Fruit fly (Drosophila melanogaster) whole organism, embryonic: ENCODE data around the gene nompC.
A peak's percentile ranks its signal among the peaks of the same experiment; 100 is the strongest.

Source experiments
- Abd-B ChIP-seq: fragments of 200-800 bp; sonication (Bioruptor generic); optimal IDR thresholded peaks from 2 replicates; lab custom pipeline; 2018; ENCODE audit warnings: missing biosample characterization, mild to moderate bottlenecking, missing genetic modification characterization, moderate library complexity
- BEAF-32 ChIP-seq: fragments of 200-800 bp; sonication (Bioruptor generic); optimal IDR thresholded peaks from 3 replicates; lab custom pipeline; 2017; ENCODE audit warnings: missing biosample characterization, missing genetic modification characterization, mild to moderate bottlenecking, moderate library complexity, missing genetic modification reagents
- BtbVII ChIP-seq: fragments of 200-800 bp; sonication (Bioruptor generic); optimal IDR thresholded peaks from 3 replicates; lab custom pipeline; 2017; ENCODE audit warnings: missing biosample characterization, mild to moderate bottlenecking, missing genetic modification characterization
- CG10274 ChIP-seq: fragments of 200-800 bp; sonication (Bioruptor generic); optimal IDR thresholded peaks from 3 replicates; lab custom pipeline; 2017; ENCODE audit warnings: missing biosample characterization, mild to moderate bottlenecking, missing genetic modification characterization
- CG10366 ChIP-seq: fragments of 200-800 bp; sonication (Bioruptor generic); IDR thresholded peaks from 2 replicates; pipeline ENCODE4 v1.3.6; 2022; ENCODE audit warnings: missing biosample characterization, missing genetic modification characterization
- CG10654 ChIP-seq: fragments of 200-800 bp; sonication (Bioruptor generic); optimal IDR thresholded peaks from 2 replicates; lab custom pipeline; 2016; ENCODE audit warnings: missing biosample characterization, missing genetic modification characterization
- CG13123 ChIP-seq: fragments of 200-800 bp; sonication (Bioruptor generic); optimal IDR thresholded peaks from 2 replicates; lab custom pipeline; 2016; ENCODE audit warnings: missing biosample characterization, missing genetic modification characterization
- CG15011 ChIP-seq: fragments of 200-800 bp; sonication (Bioruptor generic); optimal IDR thresholded peaks from 3 replicates; lab custom pipeline; 2018; ENCODE audit warnings: missing biosample characterization, mild to moderate bottlenecking, missing genetic modification characterization
- CG16779 ChIP-seq: fragments of 200-800 bp; sonication (Bioruptor generic); IDR thresholded peaks from 2 replicates; pipeline ENCODE4 v1.3.6; 2022; ENCODE audit warnings: missing biosample characterization, missing genetic modification characterization
- CG17829 ChIP-seq: fragments of 200-800 bp; optimal IDR thresholded peaks from 2 replicates; lab custom pipeline; 2019; ENCODE audit warnings: missing biosample characterization, mild to moderate bottlenecking, missing genetic modification characterization, moderate library complexity
- CG1792 ChIP-seq: fragments of 200-800 bp; sonication (Bioruptor generic); optimal IDR thresholded peaks from 2 replicates; lab custom pipeline; 2016; ENCODE audit warnings: missing biosample characterization, missing genetic modification characterization
- CG3163 ChIP-seq: fragments of 200-800 bp; sonication (Bioruptor generic); optimal IDR thresholded peaks from 3 replicates; lab custom pipeline; 2016; ENCODE audit warnings: missing biosample characterization, missing genetic modification characterization
- CG3726 ChIP-seq: fragments of 200-800 bp; sonication (Bioruptor generic); IDR thresholded peaks from 3 replicates; pipeline ENCODE4, ENCODE4 v1.3.6; 2022; ENCODE audit warnings: missing biosample characterization, missing genetic modification characterization
- CG6654 ChIP-seq: fragments of 200-800 bp; sonication (Bioruptor generic); optimal IDR thresholded peaks from 2 replicates; lab custom pipeline; 2017; ENCODE audit warnings: missing biosample characterization, mild to moderate bottlenecking, missing genetic modification characterization
- CG7271 ChIP-seq: fragments of 200-800 bp; sonication (Bioruptor generic); optimal IDR thresholded peaks from 2 replicates; lab custom pipeline; 2018; ENCODE audit warnings: missing biosample characterization, mild to moderate bottlenecking, missing genetic modification characterization, moderate library complexity
- CG7556 ChIP-seq: fragments of 200-800 bp; sonication (Bioruptor generic); optimal IDR thresholded peaks from 2 replicates; lab custom pipeline; 2017; ENCODE audit warnings: missing biosample characterization, mild to moderate bottlenecking, missing genetic modification characterization
- CG7786 ChIP-seq: fragments of 200-800 bp; sonication (Bioruptor generic); optimal IDR thresholded peaks from 2 replicates; lab custom pipeline; 2016; ENCODE audit warnings: missing biosample characterization, missing genetic modification characterization
- CG7839 ChIP-seq: fragments of 200-800 bp; sonication (Bioruptor generic); optimal IDR thresholded peaks from 3 replicates; lab custom pipeline; 2018; ENCODE audit warnings: missing biosample characterization, mild to moderate bottlenecking, missing genetic modification characterization, moderate library complexity
- CG8089 ChIP-seq: fragments of 200-800 bp; sonication (Bioruptor generic); optimal IDR thresholded peaks from 3 replicates; lab custom pipeline; 2016; ENCODE audit warnings: missing biosample characterization, missing genetic modification characterization
- CG8290 ChIP-seq, 3 experiments: fragments of 200-800 bp; sonication (Bioruptor generic); optimal IDR thresholded peaks; 2 replicates each; lab custom pipeline; 2016 to 2019; ENCODE audit warnings: missing biosample characterization in 3 of 3, missing genetic modification characterization in 3 of 3, mild to moderate bottlenecking in 2 of 3, moderate library complexity in 1 of 3
- D ChIP-seq, 2 experiments: fragments of 200-800 bp in 1 of 2; fragments of >200 bp in 1 of 2; sonication (Bioruptor generic) in 1 of 2; optimal IDR thresholded peaks; 2 replicates in 1 of 2; 3 replicates in 1 of 2; lab custom pipeline; 2017; ENCODE audit warnings: mild to moderate bottlenecking in 1 of 2, missing biosample characterization in 1 of 2, missing genetic modification characterization in 1 of 2, missing genetic modification reagents in 1 of 2
- Hsf ChIP-seq: fragments of 200-800 bp; sonication (Bioruptor generic); optimal IDR thresholded peaks from 3 replicates; lab custom pipeline; 2016; ENCODE audit warnings: missing biosample characterization, missing genetic modification characterization
- Lpt ChIP-seq: fragments of >200 bp; optimal IDR thresholded peaks from 2 replicates; lab custom pipeline; 2018; ENCODE audit warnings: missing biosample characterization, missing genetic modification characterization
- Max ChIP-seq: fragments of 200-800 bp; sonication (Bioruptor generic); optimal IDR thresholded peaks from 2 replicates; lab custom pipeline; 2016; ENCODE audit warnings: missing biosample characterization, mild to moderate bottlenecking, missing genetic modification characterization
- Rx ChIP-seq: fragments of 200-800 bp; sonication (Bioruptor generic); IDR thresholded peaks from 2 replicates; pipeline ENCODE4 v1.3.6; 2022; ENCODE audit warnings: missing biosample characterization, missing genetic modification characterization
- Scr ChIP-seq: fragments of 200-800 bp; sonication (Bioruptor generic); IDR thresholded peaks from 2 replicates; pipeline ENCODE4 v1.3.6; 2022; ENCODE audit warnings: missing biosample characterization, missing genetic modification characterization; ENCODE audit not compliant: partially characterized antibody
- Spps ChIP-seq: fragments of 200-800 bp; sonication (Bioruptor generic); optimal IDR thresholded peaks from 2 replicates; lab custom pipeline; 2018; ENCODE audit warnings: missing biosample characterization, mild to moderate bottlenecking, missing genetic modification characterization
- ab ChIP-seq: fragments of 200-800 bp; sonication (Bioruptor generic); optimal IDR thresholded peaks from 2 replicates; lab custom pipeline; 2016; ENCODE audit warnings: missing biosample characterization, missing genetic modification characterization
- ac ChIP-seq: fragments of 200-800 bp; sonication (Bioruptor generic); optimal IDR thresholded peaks from 3 replicates; lab custom pipeline; 2017; ENCODE audit warnings: missing biosample characterization, mild to moderate bottlenecking, missing genetic modification characterization
- aop ChIP-seq: fragments of 200-800 bp; sonication (Bioruptor generic); IDR thresholded peaks from 2 replicates; pipeline ENCODE4 v1.3.6; 2022; ENCODE audit warnings: missing biosample characterization, missing genetic modification characterization
- bowl ChIP-seq: fragments of 200-800 bp; sonication (Bioruptor generic); IDR thresholded peaks from 2 replicates; pipeline ENCODE4 v1.3.6; 2022; ENCODE audit warnings: missing biosample characterization, missing genetic modification characterization
- btn ChIP-seq: fragments of 200-800 bp; sonication (Bioruptor generic); optimal IDR thresholded peaks from 2 replicates; lab custom pipeline; 2016; ENCODE audit warnings: missing biosample characterization, missing genetic modification characterization
- chif ChIP-seq, 2 experiments: fragments of 200-800 bp; sonication (Bioruptor generic); optimal IDR thresholded peaks; 3 replicates each; lab custom pipeline; 2016; ENCODE audit warnings: missing biosample characterization in 2 of 2, missing genetic modification characterization in 2 of 2
- en ChIP-seq: fragments of 200-800 bp; sonication (Bioruptor generic); optimal IDR thresholded peaks from 2 replicates; lab custom pipeline; 2016; ENCODE audit warnings: missing biosample characterization, missing genetic modification characterization
- eve ChIP-seq, 2 experiments: fragments of >200 bp; optimal IDR thresholded peaks; 2 replicates each; lab custom pipeline; 2017; ENCODE audit warnings: missing biosample characterization in 2 of 2, missing genetic modification characterization in 2 of 2
- fd64A ChIP-seq: fragments of 200-800 bp; sonication (Bioruptor generic); optimal IDR thresholded peaks from 3 replicates; lab custom pipeline; 2018; ENCODE audit warnings: missing biosample characterization, mild to moderate bottlenecking, missing genetic modification characterization
- her ChIP-seq: fragments of 200-800 bp; sonication (Bioruptor generic); optimal IDR thresholded peaks from 2 replicates; lab custom pipeline; 2016; ENCODE audit warnings: missing biosample characterization, missing genetic modification characterization
- hkb ChIP-seq, 2 experiments: fragments of 200-800 bp in 1 of 2; fragments of >200 bp in 1 of 2; sonication (Bioruptor generic) in 1 of 2; IDR thresholded peaks in 1 of 2; optimal IDR thresholded peaks in 1 of 2; 2 replicates each; pipeline versions ENCODE4 v1.3.6 to Lab custom; 2017 to 2022; ENCODE audit warnings: missing biosample characterization in 1 of 2, missing genetic modification characterization in 1 of 2
- ind ChIP-seq: fragments of 200-800 bp; sonication (Bioruptor generic); optimal IDR thresholded peaks from 3 replicates; lab custom pipeline; 2016; ENCODE audit warnings: missing biosample characterization, missing genetic modification characterization
- jigr1 ChIP-seq: fragments of 200-800 bp; sonication (Bioruptor generic); IDR thresholded peaks from 3 replicates; pipeline ENCODE4 v1.3.6; 2022; ENCODE audit warnings: missing biosample characterization, missing genetic modification characterization
- kah ChIP-seq: fragments of 200-800 bp; sonication (Bioruptor generic); optimal IDR thresholded peaks from 2 replicates; lab custom pipeline; 2018; ENCODE audit warnings: missing biosample characterization, mild to moderate bottlenecking, missing genetic modification characterization
- nerfin-1 ChIP-seq: fragments of 200-800 bp; sonication (Bioruptor generic); optimal IDR thresholded peaks from 3 replicates; lab custom pipeline; 2019; ENCODE audit warnings: missing biosample characterization, mild to moderate bottlenecking, missing genetic modification characterization, moderate library complexity
- onecut ChIP-seq: fragments of 200-800 bp; sonication (Bioruptor generic); IDR thresholded peaks from 2 replicates; pipeline ENCODE4 v1.3.6; 2022; ENCODE audit warnings: missing biosample characterization, missing genetic modification characterization
- schlank ChIP-seq: fragments of 200-800 bp; sonication (Bioruptor generic); optimal IDR thresholded peaks from 2 replicates; lab custom pipeline; 2018; ENCODE audit warnings: missing biosample characterization, mild to moderate bottlenecking, missing genetic modification characterization
- seq ChIP-seq: fragments of 200-800 bp; sonication (Bioruptor generic); IDR thresholded peaks from 2 replicates; pipeline ENCODE4 v1.3.6; 2022; ENCODE audit warnings: missing biosample characterization, missing genetic modification characterization
- sob ChIP-seq: fragments of 200-800 bp; sonication (Bioruptor generic); IDR thresholded peaks from 2 replicates; pipeline ENCODE4 v1.3.6; 2022; ENCODE audit warnings: missing biosample characterization, missing genetic modification characterization
- vvl ChIP-seq: fragments of 200-800 bp; sonication (Bioruptor generic); IDR thresholded peaks from 2 replicates; pipeline ENCODE4 v1.3.6; 2022; ENCODE audit warnings: missing biosample characterization, missing genetic modification characterization
- z ChIP-seq: fragments of 200-800 bp; sonication (Bioruptor generic); IDR thresholded peaks from 3 replicates; pipeline ENCODE4 v1.3.6; 2022; ENCODE audit warnings: missing biosample characterization, missing genetic modification characterization
- zfh1 ChIP-seq: fragments of 200-800 bp; sonication (Bioruptor generic); IDR thresholded peaks from 3 replicates; pipeline ENCODE4 v1.3.6; 2022; ENCODE audit warnings: missing biosample characterization, missing genetic modification characterization

nompC gene

DNA sequence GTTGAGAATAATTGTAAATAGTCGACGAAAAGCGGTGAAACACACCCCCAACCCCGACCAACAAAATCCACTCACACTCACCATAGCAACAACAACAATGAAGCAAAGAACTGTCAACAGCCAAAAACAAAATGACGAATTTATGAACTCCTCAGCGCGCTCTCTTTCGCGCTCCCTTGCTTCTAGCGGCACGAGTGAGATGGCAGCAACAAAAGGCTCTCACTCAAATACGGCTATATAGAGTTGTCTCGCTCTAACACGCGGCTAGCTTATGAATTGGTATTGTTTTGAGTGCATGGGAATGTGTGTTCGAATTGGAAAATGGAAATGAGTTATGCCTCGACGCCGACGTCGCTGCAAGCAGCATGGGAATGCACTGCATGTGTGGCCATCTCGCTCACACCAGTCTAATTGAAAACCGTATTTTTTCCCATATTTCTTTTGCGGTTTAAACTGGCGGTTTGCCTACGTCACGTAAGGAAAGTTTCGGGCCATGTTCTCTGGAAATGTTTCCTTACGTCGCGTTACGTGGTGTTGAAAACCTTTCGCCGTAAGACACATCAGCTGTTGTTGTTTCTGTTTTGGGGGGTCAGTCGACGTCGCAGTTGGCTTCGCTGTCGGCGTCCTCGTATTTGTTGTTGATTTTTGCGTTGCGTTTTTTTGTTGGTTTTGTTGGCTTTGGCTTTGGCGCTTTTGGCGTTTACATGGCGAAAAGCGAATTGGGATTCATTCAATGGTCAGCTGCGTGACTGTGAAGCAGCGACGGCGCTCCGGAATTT is 57.7 kb downstream of the nompC start, which contains the start of gene H15 (continued):
- no peak for TF ChIP-seq CG8290 (GFP tag; optimal IDR thresholded peaks at IDR 0.05; lab: Kevin White, UChicago)
- TF ChIP-seq CG8290 (tag; optimal IDR thresholded peaks at IDR 0.05; lab: Kevin White, UChicago): no peak
- no peak for TF ChIP-seq onecut (GFP tag; lab: Robert Waterston, UW)
- no peak for TF ChIP-seq fd64A (GFP tag; lab: Kevin White, UChicago)
- no peak for TF ChIP-seq Lpt (GFP tag; lab: Kevin White, UChicago)
- no peak for TF ChIP-seq CG8089 (GFP tag; lab: Kevin White, UChicago)
- peak; percentile 41; the same call in 1 of the 2 replicates for TF ChIP-seq seq (GFP tag; lab: Robert Waterston, UW)
- TF ChIP-seq CG7839: no peak
- TF ChIP-seq CG7556: no peak
- TF ChIP-seq CG6654 (GFP tag; lab: Kevin White, UChicago): no peak
- no peak for TF ChIP-seq CG7271 (tag; lab: Kevin White, UChicago)
- no peak for TF ChIP-seq ab (GFP tag; lab: Kevin White, UChicago)
- no peak for TF ChIP-seq Spps
- no peak for TF ChIP-seq btn (GFP tag; lab: Kevin White, UChicago)
- TF ChIP-seq ind (GFP tag; lab: Kevin White, UChicago): no peak
- peak; percentile 64 for TF ChIP-seq CG17829 (tag; lab: Kevin White, UChicago)
- no peak for TF ChIP-seq CG15011 (GFP tag; lab: Kevin White, UChicago)
- no peak for TF ChIP-seq BEAF-32 (GFP tag; lab: Kevin White, UChicago)
- peak; percentile 85 for TF ChIP-seq hkb (optimal IDR thresholded peaks at IDR 0.05; lab: Kevin White, UChicago)
- no peak for TF ChIP-seq hkb (GFP tag; IDR thresholded peaks at IDR 0.05; lab: Robert Waterston, UW)
- no peak for TF ChIP-seq eve (GFP tag; optimal IDR thresholded peaks at IDR 0.05; lab: Kevin White, UChicago)
- no peak for TF ChIP-seq CG10274 (GFP tag; lab: Kevin White, UChicago)
- no peak for TF ChIP-seq Max (GFP tag; lab: Kevin White, UChicago)
- no peak for TF ChIP-seq ac (GFP tag; lab: Kevin White, UChicago)
- TF ChIP-seq aop (GFP tag; lab: Robert Waterston, UW): no peak
- TF ChIP-seq jigr1: no peak
- TF ChIP-seq bowl: no peak
- peak; percentile 100 for TF ChIP-seq nerfin-1
- no peak for TF ChIP-seq kah
- TF ChIP-seq CG3163 (GFP tag; lab: Kevin White, UChicago): no peak
- peak; percentile 62 for TF ChIP-seq Scr (GFP tag; lab: Robert Waterston, UW)
- peak; percentile 100 for TF ChIP-seq z (GFP tag; lab: Robert Waterston, UW)
- no peak for TF ChIP-seq zfh1
- TF ChIP-seq D (optimal IDR thresholded peaks at IDR 0.05; lab: Kevin White, UChicago): peak; percentile 99
- TF ChIP-seq D (GFP tag; optimal IDR thresholded peaks at IDR 0.05; lab: Kevin White, UChicago): peak; percentile 71
- no peak for TF ChIP-seq CG10654 (GFP tag; lab: Kevin White, UChicago)
- TF ChIP-seq BtbVII: no peak
- no peak for TF ChIP-seq chif (GFP tag; optimal IDR thresholded peaks at IDR 0.05; lab: Kevin White, UChicago)
- no peak for TF ChIP-seq CG13123 (GFP tag; lab: Kevin White, UChicago)
- TF ChIP-seq en (GFP tag; lab: Kevin White, UChicago): no peak
- TF ChIP-seq schlank (tag; lab: Kevin White, UChicago): no peak
- TF ChIP-seq vvl (GFP tag; lab: Robert Waterston, UW): peak; percentile 88
- TF ChIP-seq CG10366: no peak
- no peak for TF ChIP-seq CG7786
- TF ChIP-seq sob: no peak
- no peak for TF ChIP-seq her (GFP tag; lab: Kevin White, UChicago)
- no peak for TF ChIP-seq CG3726 (GFP tag; lab: Robert Waterston, UW)
- TF ChIP-seq Abd-B: peak; percentile 38
- TF ChIP-seq Rx (GFP tag; lab: Robert Waterston, UW): no peak
- no peak for TF ChIP-seq Hsf (GFP tag; lab: Kevin White, UChicago)
- no peak for TF ChIP-seq CG16779
- TF ChIP-seq CG1792 (GFP tag; lab: Kevin White, UChicago): no peak
